Fruit fly (Drosophila melanogaster) whole organism, embryonic: Measurements from ENCODE around the gene Or83a.
A peak's percentile ranks its signal among the peaks of the same experiment; 100 is the strongest.

Experiments
- Antp ChIP-seq: fragments of 200-800 bp; sonication (Bioruptor generic); optimal IDR thresholded peaks from 3 replicates; lab custom pipeline; 2016; ENCODE audit warnings: missing biosample characterization, missing genetic modification characterization
- Awh ChIP-seq: fragments of 200-800 bp; sonication (Bioruptor generic); IDR thresholded peaks from 2 replicates; pipeline ENCODE4, ENCODE4 v1.3.6; 2022; ENCODE audit warnings: missing biosample characterization, missing genetic modification characterization
- CG10654 ChIP-seq: fragments of 200-800 bp; sonication (Bioruptor generic); optimal IDR thresholded peaks from 2 replicates; lab custom pipeline; 2016; ENCODE audit warnings: missing biosample characterization, missing genetic modification characterization
- CG11247 ChIP-seq: fragments of 200-800 bp; sonication (Bioruptor generic); IDR thresholded peaks from 2 replicates; pipeline ENCODE4 v1.3.6; 2022; ENCODE audit warnings: missing biosample characterization, missing genetic modification characterization
- CG12391 ChIP-seq: fragments of 200-800 bp; sonication (Bioruptor generic); optimal IDR thresholded peaks from 3 replicates; lab custom pipeline; 2018; ENCODE audit warnings: missing biosample characterization, mild to moderate bottlenecking, missing genetic modification characterization, moderate library complexity
- CG13287 ChIP-seq: fragments of 200-800 bp; sonication (Bioruptor generic); IDR thresholded peaks from 2 replicates; pipeline ENCODE4 v1.3.6; 2022; ENCODE audit warnings: missing biosample characterization, missing genetic modification characterization; ENCODE audit not compliant: partially characterized antibody
- CG13296 ChIP-seq: fragments of 200-800 bp; sonication (Bioruptor generic); optimal IDR thresholded peaks from 3 replicates; lab custom pipeline; 2018; ENCODE audit warnings: missing biosample characterization, mild to moderate bottlenecking, missing genetic modification characterization
- CG15011 ChIP-seq: fragments of 200-800 bp; sonication (Bioruptor generic); optimal IDR thresholded peaks from 3 replicates; lab custom pipeline; 2018; ENCODE audit warnings: missing biosample characterization, mild to moderate bottlenecking, missing genetic modification characterization
- CG1792 ChIP-seq: fragments of 200-800 bp; sonication (Bioruptor generic); optimal IDR thresholded peaks from 2 replicates; lab custom pipeline; 2016; ENCODE audit warnings: missing biosample characterization, missing genetic modification characterization
- CG2129 ChIP-seq: fragments of 200-800 bp; sonication (Bioruptor generic); IDR thresholded peaks from 2 replicates; pipeline ENCODE4 v1.3.6; 2022; ENCODE audit warnings: missing biosample characterization, missing genetic modification characterization; ENCODE audit not compliant: partially characterized antibody
- CG30020 ChIP-seq: fragments of 200-800 bp; optimal IDR thresholded peaks from 2 replicates; lab custom pipeline; 2019; ENCODE audit warnings: missing biosample characterization, mild to moderate bottlenecking, missing genetic modification characterization, moderate library complexity
- CG32772 ChIP-seq: fragments of 200-800 bp; sonication (Bioruptor generic); IDR thresholded peaks from 2 replicates; pipeline ENCODE4 v1.3.6; 2022; ENCODE audit warnings: missing biosample characterization, missing genetic modification characterization
- CG34224 ChIP-seq: fragments of 200-800 bp; sonication (Bioruptor generic); IDR thresholded peaks from 3 replicates; pipeline ENCODE4 v1.3.6; 2022; ENCODE audit warnings: missing biosample characterization, missing genetic modification characterization; ENCODE audit not compliant: partially characterized antibody
- CG34422 ChIP-seq: fragments of 200-800 bp; sonication (Bioruptor generic); IDR thresholded peaks from 3 replicates; pipeline ENCODE4 v1.3.6; 2022; ENCODE audit warnings: missing biosample characterization, missing genetic modification characterization
- CG3838 ChIP-seq: fragments of 200-800 bp; sonication (Bioruptor generic); optimal IDR thresholded peaks from 3 replicates; lab custom pipeline; 2016; ENCODE audit warnings: missing biosample characterization, missing genetic modification characterization
- CG4360 ChIP-seq: fragments of 200-800 bp; sonication (Bioruptor generic); IDR thresholded peaks from 2 replicates; pipeline ENCODE4 v1.3.6; 2022; ENCODE audit warnings: missing biosample characterization, missing genetic modification characterization
- CG6175 ChIP-seq: fragments of 200-800 bp; sonication (Bioruptor generic); IDR thresholded peaks from 3 replicates; pipeline ENCODE4 v1.3.6; 2022; ENCODE audit warnings: missing biosample characterization, missing genetic modification characterization
- CG7372 ChIP-seq: fragments of 200-800 bp; sonication (Bioruptor generic); IDR thresholded peaks from 2 replicates; pipeline ENCODE4 v1.3.6; 2022; ENCODE audit warnings: missing biosample characterization, missing genetic modification characterization
- CG8281 ChIP-seq: fragments of 200-800 bp; sonication (Bioruptor generic); optimal IDR thresholded peaks from 2 replicates; lab custom pipeline; 2018; ENCODE audit warnings: missing biosample characterization, mild to moderate bottlenecking, missing genetic modification characterization, moderate library complexity
- CG8478 ChIP-seq: fragments of >200 bp; optimal IDR thresholded peaks from 2 replicates; lab custom pipeline; 2018
- CG9437 ChIP-seq: fragments of 200-800 bp; sonication (Bioruptor generic); optimal IDR thresholded peaks from 2 replicates; lab custom pipeline; 2018; ENCODE audit warnings: missing biosample characterization, mild to moderate bottlenecking, missing genetic modification characterization
- Chrac-16 ChIP-seq: fragments of 200-800 bp; sonication (Bioruptor generic); optimal IDR thresholded peaks from 3 replicates; lab custom pipeline; 2016; ENCODE audit warnings: missing biosample characterization, missing genetic modification characterization
- D19A ChIP-seq: fragments of 200-800 bp; optimal IDR thresholded peaks from 3 replicates; lab custom pipeline; 2019; ENCODE audit warnings: missing biosample characterization, mild to moderate bottlenecking, missing genetic modification characterization, moderate library complexity
- Dip2 ChIP-seq: fragments of 200-800 bp; sonication (Bioruptor generic); IDR thresholded peaks from 2 replicates; pipeline ENCODE4 v1.3.6; 2022; ENCODE audit warnings: missing biosample characterization, missing genetic modification characterization
- Drgx ChIP-seq: fragments of 200-800 bp; sonication (Bioruptor generic); IDR thresholded peaks from 2 replicates; pipeline ENCODE4 v1.3.6; 2022; ENCODE audit warnings: missing biosample characterization, missing genetic modification characterization
- HLH54F ChIP-seq: fragments of 200-800 bp; sonication (Bioruptor generic); optimal IDR thresholded peaks from 3 replicates; lab custom pipeline; 2016; ENCODE audit warnings: missing biosample characterization, missing genetic modification characterization
- Hey ChIP-seq: fragments of 200-800 bp; sonication (Bioruptor generic); optimal IDR thresholded peaks from 3 replicates; lab custom pipeline; 2018; ENCODE audit warnings: missing biosample characterization, mild to moderate bottlenecking, missing genetic modification characterization
- HmgD ChIP-seq: fragments of 200-800 bp; sonication (Bioruptor generic); optimal IDR thresholded peaks from 3 replicates; lab custom pipeline; 2016; ENCODE audit warnings: missing biosample characterization, missing genetic modification characterization
- Hr3 ChIP-seq: fragments of 200-800 bp; sonication (Bioruptor generic); optimal IDR thresholded peaks from 3 replicates; lab custom pipeline; 2016; ENCODE audit warnings: missing biosample characterization, missing genetic modification characterization
- Mes4 ChIP-seq: fragments of 200-800 bp; sonication (Bioruptor generic); optimal IDR thresholded peaks from 2 replicates; lab custom pipeline; 2016; ENCODE audit warnings: missing biosample characterization, missing genetic modification characterization
- NC2β ChIP-seq: fragments of 200-800 bp; sonication (Bioruptor generic); optimal IDR thresholded peaks from 2 replicates; lab custom pipeline; 2016; ENCODE audit warnings: missing biosample characterization, missing genetic modification characterization
- Nf-YC ChIP-seq: fragments of 200-800 bp; optimal IDR thresholded peaks from 3 replicates; lab custom pipeline; 2019; ENCODE audit warnings: missing biosample characterization, mild to moderate bottlenecking, missing genetic modification characterization, moderate library complexity
- Oaz ChIP-seq: fragments of 200-800 bp; sonication (Bioruptor generic); IDR thresholded peaks from 2 replicates; pipeline ENCODE4 v1.3.6; 2022; ENCODE audit warnings: missing biosample characterization, missing genetic modification characterization
- Optix ChIP-seq: fragments of 200-800 bp; sonication (Bioruptor generic); IDR thresholded peaks from 3 replicates; pipeline ENCODE4 v1.3.6; 2022; ENCODE audit warnings: missing biosample characterization, missing genetic modification characterization
- Spps ChIP-seq: fragments of 200-800 bp; sonication (Bioruptor generic); optimal IDR thresholded peaks from 2 replicates; lab custom pipeline; 2018; ENCODE audit warnings: missing biosample characterization, mild to moderate bottlenecking, missing genetic modification characterization
- Tbp ChIP-seq: fragments of >200 bp; optimal IDR thresholded peaks from 2 replicates; lab custom pipeline; 2018; ENCODE audit warnings: missing biosample characterization, missing genetic modification characterization
- bowl ChIP-seq: fragments of 200-800 bp; sonication (Bioruptor generic); IDR thresholded peaks from 2 replicates; pipeline ENCODE4 v1.3.6; 2022; ENCODE audit warnings: missing biosample characterization, missing genetic modification characterization
- br ChIP-seq: fragments of >200 bp; optimal IDR thresholded peaks from 2 replicates; lab custom pipeline; 2017
- da ChIP-seq: fragments of 200-800 bp; sonication (Bioruptor generic); optimal IDR thresholded peaks from 2 replicates; lab custom pipeline; 2016; ENCODE audit warnings: missing biosample characterization, missing genetic modification characterization
- hkb ChIP-seq, 2 experiments: fragments of 200-800 bp in 1 of 2; fragments of >200 bp in 1 of 2; sonication (Bioruptor generic) in 1 of 2; IDR thresholded peaks in 1 of 2; optimal IDR thresholded peaks in 1 of 2; 2 replicates each; pipeline versions ENCODE4 v1.3.6 to Lab custom; 2017 to 2022; ENCODE audit warnings: missing biosample characterization in 1 of 2, missing genetic modification characterization in 1 of 2
- mirr ChIP-seq: fragments of 200-800 bp; sonication (Bioruptor generic); optimal IDR thresholded peaks from 3 replicates; lab custom pipeline; 2018; ENCODE audit warnings: missing biosample characterization, mild to moderate bottlenecking, missing genetic modification characterization
- ranshi ChIP-seq: fragments of 200-800 bp; sonication (Bioruptor generic); IDR thresholded peaks from 2 replicates; pipeline ENCODE4 v1.3.6; 2022; ENCODE audit warnings: missing biosample characterization, missing genetic modification characterization
- repo ChIP-seq: fragments of 200-800 bp; sonication (Bioruptor generic); optimal IDR thresholded peaks from 2 replicates; lab custom pipeline; 2016; ENCODE audit warnings: missing biosample characterization, missing genetic modification characterization
- sc ChIP-seq, 3 experiments: fragments of >200 bp in 2 of 3; fragments of 200-800 bp in 1 of 3; sonication (Bioruptor generic) in 1 of 3; optimal IDR thresholded peaks; 2 replicates in 2 of 3; 3 replicates in 1 of 3; lab custom pipeline; 2017; ENCODE audit warnings: mild to moderate bottlenecking in 1 of 3, missing biosample characterization in 1 of 3, missing genetic modification characterization in 1 of 3, missing genetic modification reagents in 1 of 3
- schlank ChIP-seq: fragments of 200-800 bp; sonication (Bioruptor generic); optimal IDR thresholded peaks from 2 replicates; lab custom pipeline; 2018; ENCODE audit warnings: missing biosample characterization, mild to moderate bottlenecking, missing genetic modification characterization
- sug ChIP-seq: fragments of 200-800 bp; optimal IDR thresholded peaks from 2 replicates; lab custom pipeline; 2019; ENCODE audit warnings: missing biosample characterization, mild to moderate bottlenecking, missing genetic modification characterization, moderate library complexity
- trh ChIP-seq: fragments of 200-800 bp; sonication (Bioruptor generic); optimal IDR thresholded peaks from 2 replicates; lab custom pipeline; 2016; ENCODE audit warnings: missing biosample characterization, missing genetic modification characterization
- twi ChIP-seq: fragments of 200-800 bp; optimal IDR thresholded peaks from 2 replicates; lab custom pipeline; 2019; ENCODE audit warnings: missing biosample characterization, mild to moderate bottlenecking, missing genetic modification characterization, moderate library complexity
- vfl ChIP-seq: fragments of 200-800 bp; sonication (Bioruptor generic); optimal IDR thresholded peaks from 2 replicates; lab custom pipeline; 2016; ENCODE audit warnings: missing biosample characterization, missing genetic modification characterization
- vvl ChIP-seq: fragments of 200-800 bp; sonication (Bioruptor generic); IDR thresholded peaks from 2 replicates; pipeline ENCODE4 v1.3.6; 2022; ENCODE audit warnings: missing biosample characterization, missing genetic modification characterization
- zf30C ChIP-seq: fragments of 200-800 bp; sonication (Bioruptor generic); optimal IDR thresholded peaks from 3 replicates; lab custom pipeline; 2018; ENCODE audit warnings: missing biosample characterization, mild to moderate bottlenecking, missing genetic modification characterization

The Or83a gene

dm6 chr3R:5368170-5368781, 30.7 kb downstream of the Or83a start, which contains the start of gene Cerk (continued):
- TF ChIP-seq CG12391 (peak; percentile 39), hkb (optimal IDR thresholded peaks at IDR 0.05; lab: Kevin White, UChicago) (no peak), hkb (GFP tag; IDR thresholded peaks at IDR 0.05; lab: Robert Waterston, UW) (no peak), bowl (GFP tag; lab: Robert Waterston, UW) (no peak), ranshi (GFP tag; lab: Robert Waterston, UW) (0 out of 2 replicates have a peak, but pooled peaks have one; percentile 10), Nf-YC (tag; lab: Kevin White, UChicago) (peak; percentile 33), Chrac-16 (GFP tag; lab: Kevin White, UChicago) (peak; percentile 43), Hr3 (GFP tag; lab: Kevin White, UChicago) (peak; percentile 19), CG13296 (GFP tag; lab: Kevin White, UChicago) (peak; percentile 2), CG34224 (GFP tag; lab: Robert Waterston, UW) (no peak), Drgx (GFP tag; lab: Robert Waterston, UW) (no peak; the same call in 1 of the 2 replicates), CG15011 (GFP tag; lab: Kevin White, UChicago) (no peak), trh (GFP tag; lab: Kevin White, UChicago) (no peak), twi (no peak), CG8281 (tag; lab: Kevin White, UChicago) (no peak), Optix (GFP tag; lab: Robert Waterston, UW) (0 out of 3 replicates have a peak, but pooled peaks have one; percentile 37), Oaz (GFP tag; lab: Robert Waterston, UW) (no peak), zf30C (no peak), CG7372 (GFP tag; lab: Robert Waterston, UW) (no peak), CG32772 (GFP tag; lab: Robert Waterston, UW) (no peak), HmgD (peak; percentile 71), da (GFP tag; lab: Kevin White, UChicago) (peak; percentile 3), Mes4 (peak; percentile 37), CG11247 (GFP tag; lab: Robert Waterston, UW) (no peak), Awh (GFP tag; lab: Robert Waterston, UW) (no peak), CG13287 (GFP tag; lab: Robert Waterston, UW) (peak; percentile 76), HLH54F (peak; percentile 28), CG4360 (peak; percentile 82), CG8478 (lab: Kevin White, UChicago) (no peak), vfl (GFP tag; lab: Kevin White, UChicago) (no peak), NC2β (peak; percentile 57), Spps (tag; lab: Kevin White, UChicago) (no peak), Dip2 (GFP tag; lab: Robert Waterston, UW) (no peak), sug (peak; percentile 32), CG1792 (GFP tag; lab: Kevin White, UChicago) (peak; percentile 11), Antp (GFP tag; lab: Kevin White, UChicago) (peak; percentile 38), CG10654 (GFP tag; lab: Kevin White, UChicago) (no peak), mirr (no peak), CG9437 (GFP tag; lab: Kevin White, UChicago) (no peak), CG6175 (no peak), CG30020 (tag; lab: Kevin White, UChicago) (peak; percentile 23), repo (GFP tag; lab: Kevin White, UChicago) (no peak), D19A (tag; lab: Kevin White, UChicago) (no peak), sc (optimal IDR thresholded peaks at IDR 0.05; lab: Kevin White, UChicago) (no peak), sc (GFP tag; optimal IDR thresholded peaks at IDR 0.05; lab: Kevin White, UChicago) (no peak), Tbp (GFP tag; lab: Kevin White, UChicago) (no peak), CG3838 (no peak), schlank (tag; lab: Kevin White, UChicago) (no peak), vvl (peak; percentile 59), Hey (tag; lab: Kevin White, UChicago) (no peak), br (lab: Kevin White, UChicago) (no peak), CG2129 (no peak), CG34422 (GFP tag; lab: Robert Waterston, UW) (peak; percentile 48; the same call in 2 of the 3 replicates)
